Worm (Caenorhabditis elegans) whole organism, late embryonic: ENCODE measurements around the gene R53.8.

Experiments used
- C38D4.7 ChIP-seq: fragments of 200-800 bp; sonication (Bioruptor generic); optimal IDR thresholded peaks from 2 replicates; lab custom pipeline; 2018; ENCODE audit warnings: mild to moderate bottlenecking, missing genetic modification characterization, moderate library complexity, missing compliant biosample characterization
- F13H6.1 ChIP-seq: sonication (generic microtip); optimal IDR thresholded peaks from 2 replicates; lab custom pipeline; 2016; ENCODE audit warnings: missing genetic modification characterization, missing compliant biosample characterization
- K09A11.1 ChIP-seq: sonication (generic microtip); optimal IDR thresholded peaks from 2 replicates; lab custom pipeline; 2017; ENCODE audit warnings: antibody characterized with exemption, mild to moderate bottlenecking, missing genetic modification characterization, missing compliant biosample characterization; ENCODE audit not compliant: insufficient read depth
- Y22D7AL.16 ChIP-seq: sonication (generic microtip); optimal IDR thresholded peaks from 2 replicates; lab custom pipeline; 2016; ENCODE audit warnings: missing genetic modification characterization, missing compliant biosample characterization
- ahr-1 ChIP-seq: sonication (generic microtip); optimal IDR thresholded peaks from 2 replicates; lab custom pipeline; 2016; ENCODE audit warnings: missing genetic modification characterization, missing compliant biosample characterization
- ceh-18 ChIP-seq: sonication (generic microtip); optimal IDR thresholded peaks from 2 replicates; lab custom pipeline; 2016; ENCODE audit warnings: missing genetic modification characterization, missing compliant biosample characterization
- ceh-19 ChIP-seq: fragments of 200-800 bp; sonication (Bioruptor generic); optimal IDR thresholded peaks from 2 replicates; lab custom pipeline; 2018; ENCODE audit warnings: mild to moderate bottlenecking, missing genetic modification characterization, missing compliant biosample characterization
- ceh-2 ChIP-seq: sonication (generic microtip); optimal IDR thresholded peaks from 2 replicates; lab custom pipeline; 2016; ENCODE audit warnings: missing genotype, missing genetic modification characterization, missing compliant biosample characterization
- ceh-24 ChIP-seq: sonication (generic microtip); optimal IDR thresholded peaks from 2 replicates; lab custom pipeline; 2016; ENCODE audit warnings: mild to moderate bottlenecking, missing genetic modification characterization, missing compliant biosample characterization
- ceh-30 ChIP-seq: fragments of 150-350 bp; optimal IDR thresholded peaks from 2 replicates; lab custom pipeline; 2014; ENCODE audit warnings: missing biosample characterization, missing genetic modification characterization
- ceh-34 ChIP-seq: sonication (generic microtip); optimal IDR thresholded peaks from 2 replicates; lab custom pipeline; 2016; ENCODE audit warnings: mild to moderate bottlenecking, missing genetic modification characterization, missing compliant biosample characterization
- ceh-6 ChIP-seq: fragments of 200-800 bp; sonication (Bioruptor generic); optimal IDR thresholded peaks from 2 replicates; lab custom pipeline; 2018; ENCODE audit warnings: mild to moderate bottlenecking, missing genetic modification characterization, missing compliant biosample characterization
- che-1 ChIP-seq: sonication (generic microtip); optimal IDR thresholded peaks from 2 replicates; lab custom pipeline; 2016; ENCODE audit warnings: mild to moderate bottlenecking, missing genetic modification characterization, missing compliant biosample characterization
- dmd-4 ChIP-seq: sonication (generic microtip); optimal IDR thresholded peaks from 2 replicates; lab custom pipeline; 2016; ENCODE audit warnings: borderline replicate concordance, missing genetic modification characterization, missing compliant biosample characterization
- dve-1 ChIP-seq: sonication (generic microtip); optimal IDR thresholded peaks from 2 replicates; lab custom pipeline; 2017; ENCODE audit warnings: antibody characterized with exemption, mild to moderate bottlenecking, missing genetic modification characterization, missing compliant biosample characterization
- elt-2 ChIP-seq: sonication (generic microtip); optimal IDR thresholded peaks from 2 replicates; lab custom pipeline; 2016; ENCODE audit warnings: missing genetic modification reagents, missing genetic modification characterization, missing compliant biosample characterization
- elt-4 ChIP-seq: sonication (generic microtip); optimal IDR thresholded peaks from 2 replicates; lab custom pipeline; 2016; ENCODE audit warnings: missing genetic modification characterization, missing compliant biosample characterization
- ets-4 ChIP-seq: sonication (generic microtip); optimal IDR thresholded peaks from 2 replicates; lab custom pipeline; 2016; ENCODE audit warnings: missing genetic modification characterization, missing compliant biosample characterization
- eyg-1 ChIP-seq: sonication (generic microtip); optimal IDR thresholded peaks from 2 replicates; lab custom pipeline; 2016; ENCODE audit warnings: missing genotype, missing genetic modification characterization, missing compliant biosample characterization
- gmeb-2 ChIP-seq: sonication (generic microtip); optimal IDR thresholded peaks from 2 replicates; lab custom pipeline; 2016; ENCODE audit warnings: missing genetic modification characterization, inconsistent platforms, missing compliant biosample characterization
- hlh-15 ChIP-seq: sonication (generic microtip); optimal IDR thresholded peaks from 2 replicates; lab custom pipeline; 2016; ENCODE audit warnings: missing genetic modification characterization, missing compliant biosample characterization
- hlh-30 ChIP-seq: sonication (generic microtip); optimal IDR thresholded peaks from 2 replicates; lab custom pipeline; 2017; ENCODE audit warnings: antibody characterized with exemption, missing genetic modification characterization, missing compliant biosample characterization; ENCODE audit not compliant: insufficient read depth
- lim-6 ChIP-seq: sonication (generic microtip); optimal IDR thresholded peaks from 2 replicates; lab custom pipeline; 2016; ENCODE audit warnings: missing genetic modification characterization, missing compliant biosample characterization
- madf-2 ChIP-seq: sonication (generic microtip); optimal IDR thresholded peaks from 2 replicates; lab custom pipeline; 2017; ENCODE audit warnings: missing genetic modification characterization, missing compliant biosample characterization
- mec-3 ChIP-seq: sonication (generic microtip); optimal IDR thresholded peaks from 2 replicates; lab custom pipeline; 2016; ENCODE audit warnings: borderline replicate concordance, missing genetic modification characterization, missing compliant biosample characterization
- pat-9 ChIP-seq: fragments of 200-800 bp; sonication (Bioruptor generic); optimal IDR thresholded peaks from 2 replicates; lab custom pipeline; 2018; ENCODE audit warnings: mild to moderate bottlenecking, missing genetic modification characterization, moderate library complexity, missing compliant biosample characterization
- pha-2 ChIP-seq: sonication (generic microtip); optimal IDR thresholded peaks from 2 replicates; lab custom pipeline; 2017; ENCODE audit warnings: mild to moderate bottlenecking, missing genetic modification characterization, missing compliant biosample characterization
- pros-1 ChIP-seq: fragments of 150-350 bp; optimal IDR thresholded peaks from 2 replicates; lab custom pipeline; 2014; ENCODE audit warnings: missing biosample characterization, missing genetic modification reagents, missing genetic modification characterization
- rnt-1 ChIP-seq: sonication (generic microtip); optimal IDR thresholded peaks from 2 replicates; lab custom pipeline; 2016; ENCODE audit warnings: missing genetic modification characterization, missing compliant biosample characterization
- sdc-2 ChIP-seq: sonication (generic microtip); optimal IDR thresholded peaks from 2 replicates; lab custom pipeline; 2016; ENCODE audit warnings: missing genotype, missing genetic modification characterization, missing compliant biosample characterization
- sox-2 ChIP-seq: fragments of 200-800 bp; sonication (Bioruptor generic); IDR thresholded peaks from 2 replicates; pipeline ENCODE4 v1.3.6; 2022; ENCODE audit warnings: missing genetic modification reagents, missing genetic modification characterization, missing compliant biosample characterization
- tbx-2 ChIP-seq: sonication (generic microtip); optimal IDR thresholded peaks from 2 replicates; lab custom pipeline; 2016; ENCODE audit warnings: missing genetic modification characterization, missing compliant biosample characterization
- tbx-7 ChIP-seq: sonication (generic microtip); optimal IDR thresholded peaks from 2 replicates; lab custom pipeline; 2016; ENCODE audit warnings: missing genotype, missing genetic modification characterization, missing compliant biosample characterization
- ttx-3 ChIP-seq: sonication (generic microtip); optimal IDR thresholded peaks from 2 replicates; lab custom pipeline; 2016; ENCODE audit warnings: missing genetic modification reagents, missing genetic modification characterization, missing compliant biosample characterization
- unc-42 ChIP-seq: sonication (generic microtip); optimal IDR thresholded peaks from 2 replicates; lab custom pipeline; 2016; ENCODE audit warnings: missing genotype, missing genetic modification characterization, missing compliant biosample characterization
- unc-55 ChIP-seq: sonication (generic microtip); optimal IDR thresholded peaks from 2 replicates; lab custom pipeline; 2017; ENCODE audit warnings: missing biosample characterization, missing genetic modification reagents, missing genetic modification characterization
- unc-86 ChIP-seq: sonication (generic microtip); optimal IDR thresholded peaks from 2 replicates; lab custom pipeline; 2016; ENCODE audit warnings: missing genetic modification characterization, missing compliant biosample characterization
- zip-5 ChIP-seq: sonication (generic microtip); optimal IDR thresholded peaks from 2 replicates; lab custom pipeline; 2016; ENCODE audit warnings: missing genetic modification characterization, missing compliant biosample characterization
- ztf-16 ChIP-seq: sonication (generic microtip); optimal IDR thresholded peaks from 2 replicates; lab custom pipeline; 2017; ENCODE audit warnings: missing genetic modification characterization, missing compliant biosample characterization

Gene R53.8

DNA sequence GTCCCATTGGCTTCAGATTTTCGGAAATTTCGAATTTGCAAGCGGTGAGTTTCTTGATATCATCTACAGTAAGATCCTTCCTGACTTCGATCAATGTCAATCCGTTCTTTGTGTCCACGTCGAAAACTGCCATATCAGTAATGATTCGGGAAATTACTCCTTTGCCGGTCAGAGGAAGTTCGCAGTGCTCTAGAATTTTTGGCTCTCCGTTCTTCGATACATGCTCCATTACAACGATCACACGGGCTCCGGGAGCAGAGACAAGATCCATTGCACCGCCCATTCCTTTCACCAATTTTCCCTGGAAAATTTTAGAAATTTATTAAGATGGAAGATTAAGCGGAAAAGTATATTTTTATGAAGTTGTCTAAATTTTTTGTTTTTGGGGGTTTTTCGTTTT is 41.9 kb upstream of the R53.8 start:
- TF ChIP-seq C38D4.7 (GFP tag; lab: Kevin White, UChicago) (no peak), dve-1 (no peak)

DNA sequence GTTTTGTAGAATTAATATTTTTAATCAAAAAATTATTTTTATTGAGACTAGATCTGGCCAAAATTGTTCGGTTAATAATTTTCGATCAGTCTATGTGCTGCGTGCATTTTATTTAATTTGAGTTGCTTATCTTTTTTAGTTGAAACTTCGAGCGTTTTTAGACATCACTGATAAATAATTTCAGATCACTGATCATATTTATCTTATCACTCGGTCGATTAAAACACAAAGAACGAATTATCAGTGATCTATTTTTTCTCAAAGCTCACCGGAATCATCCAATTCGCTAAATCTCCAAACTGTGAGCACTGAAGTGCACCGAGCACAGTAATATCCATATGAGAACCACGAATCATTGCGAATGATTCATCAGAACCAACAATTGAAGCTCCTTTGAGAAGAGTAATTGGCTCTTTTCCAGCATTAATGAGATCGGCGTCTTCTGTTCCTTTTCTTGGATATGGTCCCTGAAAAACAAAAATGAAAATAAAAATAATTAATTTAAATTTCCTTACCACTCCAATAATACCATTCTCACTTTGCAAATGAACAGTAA is 41.4 kb upstream of the R53.8 start:
- TF ChIP-seq madf-2 (tag; lab: Kevin White, UChicago) (no peak), elt-2 (peak; percentile 61)

DNA sequence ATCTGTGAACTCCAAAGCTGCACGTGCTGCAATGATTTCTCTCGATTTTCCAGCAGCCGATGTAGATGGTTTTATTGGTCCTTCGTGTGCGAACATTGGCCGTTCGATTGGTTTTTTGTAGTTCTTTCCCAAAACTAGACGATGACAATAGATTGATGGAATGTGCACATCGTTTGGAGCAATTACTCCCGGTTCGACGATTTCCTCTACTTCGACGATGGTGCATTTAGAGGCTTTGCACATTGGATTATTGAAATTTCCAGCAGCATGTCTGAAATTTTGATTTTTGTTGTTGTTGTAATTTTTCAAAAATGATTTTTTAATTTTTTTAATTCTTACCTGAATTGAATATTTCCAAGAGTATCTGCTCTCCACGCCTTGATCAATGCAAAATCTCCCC is 40.8 kb upstream of the R53.8 start:
- no peak for TF ChIP-seq ceh-18 (tag; lab: Kevin White, UChicago)
- TF ChIP-seq unc-42 (tag; lab: Kevin White, UChicago): no peak
- TF ChIP-seq sox-2 (GFP tag; lab: Robert Waterston, UW): no peak
- no peak for TF ChIP-seq che-1 (tag; lab: Kevin White, UChicago)
- no peak for TF ChIP-seq zip-5 (tag; lab: Kevin White, UChicago)
- no peak for TF ChIP-seq tbx-2 (tag; lab: Kevin White, UChicago)
- TF ChIP-seq, all 69 proteins: peak for 0

DNA sequence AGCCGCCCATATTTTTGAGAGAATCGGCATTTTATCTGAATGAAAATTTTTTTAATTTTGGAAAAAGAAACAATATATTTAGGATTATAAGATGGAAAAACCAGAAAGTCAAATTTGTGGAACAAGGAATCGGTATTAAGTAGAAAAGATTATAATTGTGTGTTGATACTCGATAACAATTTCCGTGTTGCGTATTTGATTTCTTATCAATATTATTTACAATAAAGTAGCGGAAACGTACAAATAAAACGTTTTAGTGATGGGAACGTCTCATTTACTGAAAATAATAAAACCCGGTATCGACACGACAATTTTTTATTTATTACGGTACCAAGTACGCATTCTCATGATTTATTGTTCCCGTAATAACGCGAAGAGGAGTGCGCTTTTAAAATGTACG is 39.6 kb upstream of the R53.8 start, which contains the start of gene C05C10.3:
Gene C05C10.3 (minus strand): TSS at position 35 of the 400 bp plus-strand sequence.
- TF ChIP-seq ttx-3 (no peak), elt-2 (peak; percentile 30)

DNA sequence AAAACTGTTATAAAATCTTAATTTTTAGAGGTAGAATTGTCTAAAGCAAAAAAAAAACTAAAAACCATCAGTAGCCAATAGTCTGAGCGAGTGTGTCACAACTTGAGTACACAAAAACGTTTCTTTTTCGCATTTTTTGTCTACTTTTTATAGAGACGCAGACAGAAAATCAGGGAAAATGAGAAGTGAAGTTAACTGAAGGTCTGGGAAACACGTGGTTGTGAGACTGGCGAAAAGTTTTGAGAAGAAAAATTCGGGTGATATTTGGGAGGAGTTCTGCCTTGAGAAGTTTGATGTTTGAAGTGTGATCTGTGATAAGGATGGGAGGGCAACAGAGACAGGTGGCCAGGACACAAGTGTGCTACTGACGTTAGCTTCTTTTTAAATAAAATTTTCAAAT is 38.9 kb upstream of the R53.8 start:
- TF ChIP-seq zip-5 (tag; lab: Kevin White, UChicago) (no peak), pha-2 (no peak), ahr-1 (tag; lab: Kevin White, UChicago) (no peak), hlh-30 (tag; lab: Kevin White, UChicago) (peak; percentile 50), ceh-18 (tag; lab: Kevin White, UChicago) (peak; percentile 58)
- TF ChIP-seq, all 69 proteins: peak for 2

- no peak for TF ChIP-seq F13H6.1
- TF ChIP-seq unc-86: no peak
- TF ChIP-seq ceh-19 (GFP tag; lab: Kevin White, UChicago): no peak
- TF ChIP-seq rnt-1: no peak
- no peak for TF ChIP-seq ceh-30 (tag; lab: Kevin White, UChicago)
- no peak for TF ChIP-seq gmeb-2 (tag; lab: Kevin White, UChicago)
- TF ChIP-seq unc-55 (GFP tag; lab: Kevin White, UChicago): no peak
- no peak for TF ChIP-seq sox-2 (GFP tag; lab: Robert Waterston, UW)
- no peak for TF ChIP-seq lim-6 (tag; lab: Kevin White, UChicago)
- no peak for TF ChIP-seq elt-4 (tag; lab: Kevin White, UChicago)
Measured at ce11 chrII:9938877-9939276, 37.6 kb upstream of the R53.8 start, which contains the start of the genes C05C10.7 and C05C10.5. TSS of gene C05C10.7 (minus strand) at chrII:9938971. TSS of gene C05C10.5 (plus strand) at chrII:9939040.

- TF ChIP-seq ztf-16 (peak; percentile 79), sdc-2 (tag; lab: Kevin White, UChicago) (peak; percentile 15), mec-3 (tag; lab: Kevin White, UChicago) (peak; percentile 77), Y22D7AL.16 (peak; percentile 29), dmd-4 (tag; lab: Kevin White, UChicago) (no peak), K09A11.1 (no peak), tbx-2 (tag; lab: Kevin White, UChicago) (peak; percentile 89), ceh-2 (tag; lab: Kevin White, UChicago) (peak; percentile 91), ceh-6 (peak; percentile 3), ceh-24 (tag; lab: Kevin White, UChicago) (no peak), pat-9 (no peak), eyg-1 (tag; lab: Kevin White, UChicago) (no peak), ahr-1 (tag; lab: Kevin White, UChicago) (peak; percentile 55), ets-4 (tag; lab: Kevin White, UChicago) (peak; percentile 94), ceh-34 (tag; lab: Kevin White, UChicago) (peak; percentile 76), lim-6 (tag; lab: Kevin White, UChicago) (peak; percentile 60), ceh-30 (tag; lab: Kevin White, UChicago) (peak; percentile 2), C38D4.7 (GFP tag; lab: Kevin White, UChicago) (no peak), pros-1 (tag; lab: Kevin White, UChicago) (no peak), tbx-7 (tag; lab: Kevin White, UChicago) (peak; percentile 91), hlh-15 (tag; lab: Kevin White, UChicago) (peak; percentile 24), zip-5 (tag; lab: Kevin White, UChicago) (peak; percentile 76), rnt-1 (peak; percentile 79), ceh-19 (GFP tag; lab: Kevin White, UChicago) (no peak)
Measured at ce11 chrII:9940430-9940829, 36.1 kb upstream of the R53.8 start, which contains the start of gene ufd-3. TSS of gene ufd-3 (plus strand) at chrII:9940753.
